Worm (Caenorhabditis elegans): Measurements from ENCODE around the gene F14H12.7.

F14H12.7 gene

DNA sequence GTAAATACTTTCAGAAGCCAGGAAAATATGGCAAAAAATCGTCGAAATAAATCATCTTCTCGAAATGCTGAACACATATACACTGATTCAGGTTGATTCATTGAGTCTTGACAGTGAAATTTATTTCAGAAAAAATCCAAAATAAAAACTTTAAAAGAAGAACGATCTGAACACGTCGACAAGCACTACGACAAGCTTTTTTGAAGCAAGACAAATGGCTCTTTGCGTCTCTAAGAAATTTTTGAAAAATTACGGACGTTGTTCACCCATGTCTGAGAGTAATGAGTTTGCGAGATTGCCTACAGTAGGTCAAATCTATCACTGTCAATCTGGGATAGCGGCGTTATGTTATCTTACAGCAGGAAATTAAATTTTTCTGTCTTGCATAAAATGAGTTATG, 14.4 kb upstream of the F14H12.7 start, which contains the start of gene R160.2:
TSS of gene R160.2 (minus strand) at position 101 of the 400 bp plus-strand sequence.
- TF ChIP-seq snpc-4 (tag; optimal IDR thresholded peaks at IDR 0.05), result no peak
- no peak for TF ChIP-seq nhr-76 (tag; optimal IDR thresholded peaks at IDR 0.05)
- TF ChIP-seq swsn-7 (tag; optimal IDR thresholded peaks at IDR 0.05), result no peak
- no peak for TF ChIP-seq skn-1 (tag; optimal IDR thresholded peaks at IDR 0.05)
- no peak for TF ChIP-seq lin-35 (GFP tag; optimal IDR thresholded peaks at IDR 0.05)
- no peak for TF ChIP-seq blmp-1 (tag; optimal IDR thresholded peaks at IDR 0.05)
- TF ChIP-seq irx-1 (tag; optimal IDR thresholded peaks at IDR 0.05), result no peak
- TF ChIP-seq ets-5 (GFP tag; IDR thresholded peaks at IDR 0.05), result no peak
- no peak for TF ChIP-seq unc-98 (GFP tag; IDR thresholded peaks at IDR 0.05)
- TF ChIP-seq Y116A8C.19 (tag; optimal IDR thresholded peaks at IDR 0.05; ENCODE audit: borderline replicate concordance), result no peak
- no peak for TF ChIP-seq efl-3 (GFP tag; optimal IDR thresholded peaks at IDR 0.05)
- TF ChIP-seq ceh-88 (GFP tag; IDR thresholded peaks at IDR 0.05), result no peak
- no peak for TF ChIP-seq nhr-71 (tag; optimal IDR thresholded peaks at IDR 0.05)
- TF ChIP-seq mep-1 (tag; optimal IDR thresholded peaks at IDR 0.05), result no peak
- no peak for TF ChIP-seq ceh-90 (tag; optimal IDR thresholded peaks at IDR 0.05)

ce11 chrX:4373123-4373522, 10.7 kb upstream of the F14H12.7 start, which contains the start of gene R160.6:
R160.6 (minus strand) TSS chrX:4373223.
- no peak for TF ChIP-seq unc-98 (GFP tag; IDR thresholded peaks at IDR 0.05)
- no peak for TF ChIP-seq Y116A8C.19 (tag; optimal IDR thresholded peaks at IDR 0.05; ENCODE audit: borderline replicate concordance)
- TF ChIP-seq vab-15 (tag; optimal IDR thresholded peaks at IDR 0.05), result no peak
- TF ChIP-seq nhr-90 (tag; optimal IDR thresholded peaks at IDR 0.05; ENCODE audit: poor library complexity), result no peak

ce11 chrX:4371988-4372387, 9.6 kb upstream of the F14H12.7 start, which contains the start of gene R160.14:
R160.14 (minus strand) TSS chrX:4372088.
- no peak for TF ChIP-seq pag-3 (tag; optimal IDR thresholded peaks at IDR 0.05; ENCODE audit: borderline replicate concordance, insufficient read depth)
- no peak for TF ChIP-seq ceh-63 (GFP tag; optimal IDR thresholded peaks at IDR 0.05)
- TF ChIP-seq snu-23 (GFP tag; optimal IDR thresholded peaks at IDR 0.05), result no peak
- no peak for TF ChIP-seq ceh-8 (GFP tag; optimal IDR thresholded peaks at IDR 0.05)
- no peak for TF ChIP-seq nhr-47 (tag; optimal IDR thresholded peaks at IDR 0.05)
- no peak for TF ChIP-seq lin-35 (GFP tag; optimal IDR thresholded peaks at IDR 0.05)
- TF ChIP-seq tbx-2 (tag; optimal IDR thresholded peaks at IDR 0.05), result no peak
- no peak for TF ChIP-seq skn-1 (tag; optimal IDR thresholded peaks at IDR 0.05)
- TF ChIP-seq swsn-7 (tag; optimal IDR thresholded peaks at IDR 0.05), result no peak
- no peak for TF ChIP-seq snpc-4 (tag; optimal IDR thresholded peaks at IDR 0.05)
- TF ChIP-seq ztf-11 (tag; optimal IDR thresholded peaks at IDR 0.05), result no peak
- no peak for TF ChIP-seq lin-15B (tag; optimal IDR thresholded peaks at IDR 0.05)
- no peak for TF ChIP-seq fkh-4 (tag; optimal IDR thresholded peaks at IDR 0.05; ENCODE audit: borderline replicate concordance)
- no peak for TF ChIP-seq nhr-11 (tag; optimal IDR thresholded peaks at IDR 0.05)
- TF ChIP-seq efl-3 (GFP tag; optimal IDR thresholded peaks at IDR 0.05), result no peak
- no peak for TF ChIP-seq nhr-237 (tag; optimal IDR thresholded peaks at IDR 0.05)
- TF ChIP-seq lin-14 (GFP tag; optimal IDR thresholded peaks at IDR 0.05), result no peak
- no peak for TF ChIP-seq alr-1 (tag; optimal IDR thresholded peaks at IDR 0.05; ENCODE audit: borderline replicate concordance)

ce11 chrX:4371413-4371812, 9.0 kb upstream of the F14H12.7 start, which contains the start of gene R160.13:
R160.13 (minus strand) TSS chrX:4371513.
- TF ChIP-seq fos-1 (tag; optimal IDR thresholded peaks at IDR 0.05), result no peak
- no peak for TF ChIP-seq mep-1 (tag; optimal IDR thresholded peaks at IDR 0.05)
- no peak for TF ChIP-seq lin-13 (GFP tag; optimal IDR thresholded peaks at IDR 0.05)

- TF ChIP-seq vab-15 (tag; optimal IDR thresholded peaks at IDR 0.05) (no peak), snpc-4 (tag; optimal IDR thresholded peaks at IDR 0.05) (no peak), ces-1 (GFP tag; optimal IDR thresholded peaks at IDR 0.05) (no peak), mef-2 (tag; optimal IDR thresholded peaks at IDR 0.05) (no peak), pax-3 (tag; optimal IDR thresholded peaks at IDR 0.05) (no peak), C34B4.2 (tag; optimal IDR thresholded peaks at IDR 0.05) (no peak), hlh-17 (GFP tag; optimal IDR thresholded peaks at IDR 0.05; ENCODE audit: borderline replicate concordance) (no peak), unc-98 (GFP tag; IDR thresholded peaks at IDR 0.05) (no peak), lir-3 (tag; optimal IDR thresholded peaks at IDR 0.05; ENCODE audit: poor library complexity) (no peak)
Measured at ce11 chrX:4370756-4371155, 8.3 kb upstream of the F14H12.7 start, which contains the start of gene R160.5. R160.5 (minus strand) TSS chrX:4370856.
